Worm (Caenorhabditis elegans) whole organism, young adult: ENCODE measurements around the gene popl-1.

ENCODE experiments used
- B0336.3 ChIP-seq: fragments of 200-800 bp; sonication (Bioruptor generic); IDR thresholded peaks from 2 replicates; pipeline ENCODE4 v1.3.6; 2022; ENCODE audit warnings: missing genetic modification characterization, missing compliant biosample characterization
- C06A6.2 ChIP-seq: fragments of 200-800 bp; sonication (Bioruptor generic); conservative IDR thresholded peaks from 2 replicates; pipeline ENCODE4 v1.3.6; 2022; ENCODE audit warnings: missing genetic modification characterization, missing compliant biosample characterization
- D2030.7 ChIP-seq: fragments of 200-800 bp; sonication (Bioruptor generic); IDR thresholded peaks from 2 replicates; pipeline ENCODE4 v1.3.6; 2022; ENCODE audit warnings: missing genetic modification reagents, missing genetic modification characterization, missing compliant biosample characterization
- F22D6.2 ChIP-seq: sonication (generic microtip); optimal IDR thresholded peaks from 2 replicates; lab custom pipeline; 2016; ENCODE audit warnings: mild to moderate bottlenecking, missing genetic modification characterization, missing compliant biosample characterization
- F37B4.10 ChIP-seq: fragments of 200-800 bp; sonication (Bioruptor generic); IDR thresholded peaks from 2 replicates; pipeline ENCODE4 v1.3.6; 2022; ENCODE audit warnings: missing genetic modification characterization, missing compliant biosample characterization
- F39B2.1 ChIP-seq: fragments of 200-800 bp; sonication (Bioruptor generic); IDR thresholded peaks from 2 replicates; pipeline ENCODE4 v1.3.6; 2022; ENCODE audit warnings: missing genetic modification reagents, missing genetic modification characterization, missing compliant biosample characterization
- F55B11.4 ChIP-seq: sonication (generic microtip); optimal IDR thresholded peaks from 2 replicates; lab custom pipeline; 2016; ENCODE audit warnings: missing compliant biosample characterization, missing genetic modification characterization, borderline replicate concordance; ENCODE audit not compliant: insufficient read depth
- K12H6.12 ChIP-seq: fragments of 200-800 bp; sonication (Bioruptor generic); optimal IDR thresholded peaks from 2 replicates; lab custom pipeline; 2018; ENCODE audit warnings: mild to moderate bottlenecking, missing genetic modification characterization, missing compliant biosample characterization
- Y53G8AR.9 ChIP-seq: fragments of 200-800 bp; sonication (Bioruptor generic); conservative IDR thresholded peaks from 2 replicates; pipeline ENCODE4 v1.3.6; 2022; ENCODE audit warnings: missing genetic modification reagents, missing genetic modification characterization, missing compliant biosample characterization
- Y67H2A.10 ChIP-seq: fragments of 200-800 bp; sonication (Bioruptor generic); conservative IDR thresholded peaks from 2 replicates; pipeline ENCODE4 v1.3.6; 2022; ENCODE audit warnings: missing genetic modification reagents, missing genetic modification characterization, missing compliant biosample characterization
- Y79H2A.3 ChIP-seq: fragments of 200-800 bp; sonication (Bioruptor generic); conservative IDR thresholded peaks from 2 replicates; pipeline ENCODE4 v1.3.6; 2022; ENCODE audit warnings: missing genetic modification reagents, missing genetic modification characterization, missing compliant biosample characterization
- ama-1 ChIP-seq, 3 experiments: fragments of 150-350 bp in 1 of 3; sonication (generic microtip) in 2 of 3; optimal IDR thresholded peaks; 2 replicates each; lab custom pipeline; 2014 to 2018; ENCODE audit warnings: missing biosample characterization in 2 of 3, missing genetic modification characterization in 2 of 3, missing genetic modification reagents in 2 of 3
- aptf-3 ChIP-seq: fragments of 200-800 bp; sonication (Bioruptor generic); IDR thresholded peaks from 2 replicates; pipeline ENCODE4 v1.3.6; 2022; ENCODE audit warnings: missing genetic modification characterization, missing compliant biosample characterization
- atf-7 ChIP-seq: sonication (generic microtip); optimal IDR thresholded peaks from 2 replicates; lab custom pipeline; 2017; ENCODE audit warnings: mild to moderate bottlenecking, missing genetic modification characterization, missing compliant biosample characterization
- attf-3 ChIP-seq: fragments of 200-800 bp; sonication (Bioruptor generic); conservative IDR thresholded peaks from 2 replicates; pipeline ENCODE4 v1.3.6; 2022; ENCODE audit warnings: missing genetic modification reagents, missing genetic modification characterization, missing compliant biosample characterization
- attf-6 ChIP-seq: fragments of 200-800 bp; sonication (Bioruptor generic); IDR thresholded peaks from 2 replicates; pipeline ENCODE4 v1.3.6; 2022; ENCODE audit warnings: missing genetic modification reagents, missing genetic modification characterization, missing compliant biosample characterization
- bed-1 ChIP-seq: fragments of 200-800 bp; sonication (Bioruptor generic); IDR thresholded peaks from 2 replicates; pipeline ENCODE4 v1.3.6; 2022; ENCODE audit warnings: missing genetic modification reagents, missing genetic modification characterization, missing compliant biosample characterization
- cebp-1 ChIP-seq, 2 experiments: fragments of 200-800 bp in 1 of 2; sonication (Bioruptor generic) in 1 of 2; sonication (generic microtip) in 1 of 2; IDR thresholded peaks in 1 of 2; optimal IDR thresholded peaks in 1 of 2; 2 replicates each; pipeline versions ENCODE4 v1.3.6 to Lab custom; 2017 to 2022; ENCODE audit warnings: missing compliant biosample characterization in 2 of 2, missing genetic modification characterization in 2 of 2, mild to moderate bottlenecking in 1 of 2, missing genetic modification reagents in 1 of 2, moderate library complexity in 1 of 2
- cebp-2 ChIP-seq: fragments of 200-800 bp; sonication (Bioruptor generic); IDR thresholded peaks from 2 replicates; pipeline ENCODE4 v1.3.6; 2022; ENCODE audit warnings: missing genetic modification characterization, missing compliant biosample characterization
- dox-1 ChIP-seq: fragments of 200-800 bp; sonication (Bioruptor generic); IDR thresholded peaks from 2 replicates; pipeline ENCODE4 v1.3.6; 2022; ENCODE audit warnings: missing genetic modification reagents, missing genetic modification characterization, missing compliant biosample characterization
- egl-44 ChIP-seq: fragments of 200-800 bp; sonication (Bioruptor generic); IDR thresholded peaks from 2 replicates; pipeline ENCODE4 v1.3.6; 2022; ENCODE audit warnings: missing genetic modification reagents, missing genetic modification characterization, missing compliant biosample characterization
- ets-4 ChIP-seq: fragments of 200-800 bp; sonication (Bioruptor generic); optimal IDR thresholded peaks from 2 replicates; lab custom pipeline; 2018; ENCODE audit warnings: mild to moderate bottlenecking, missing genetic modification characterization, missing compliant biosample characterization
- fkh-3 ChIP-seq: sonication (generic microtip); optimal IDR thresholded peaks from 2 replicates; lab custom pipeline; 2016; ENCODE audit warnings: mild to moderate bottlenecking, missing genetic modification characterization, missing compliant biosample characterization
- let-526 ChIP-seq: fragments of 200-800 bp; sonication (Bioruptor generic); IDR thresholded peaks from 2 replicates; pipeline ENCODE4 v1.3.6; 2022; ENCODE audit warnings: missing genetic modification reagents, missing genetic modification characterization, missing compliant biosample characterization
- let-607 ChIP-seq, 2 experiments: fragments of 200-800 bp in 1 of 2; sonication (Bioruptor generic) in 1 of 2; sonication (generic microtip) in 1 of 2; optimal IDR thresholded peaks; 2 replicates each; lab custom pipeline; 2016 to 2018; ENCODE audit warnings: mild to moderate bottlenecking in 2 of 2, missing compliant biosample characterization in 2 of 2, missing genetic modification characterization in 2 of 2, moderate library complexity in 2 of 2, missing genotype in 1 of 2
- lin-40 ChIP-seq: sonication (generic microtip); optimal IDR thresholded peaks from 2 replicates; lab custom pipeline; 2016; ENCODE audit warnings: missing genetic modification characterization, mild to moderate bottlenecking, missing compliant biosample characterization, missing genotype, missing genetic modification reagents
- lin-54 ChIP-seq: fragments of 200-800 bp; sonication (Bioruptor generic); optimal IDR thresholded peaks from 2 replicates; lab custom pipeline; 2018; ENCODE audit warnings: mild to moderate bottlenecking, missing genetic modification characterization, missing compliant biosample characterization
- lsy-27 ChIP-seq: sonication (generic microtip); optimal IDR thresholded peaks from 2 replicates; lab custom pipeline; 2017; ENCODE audit warnings: missing genetic modification characterization, mild to moderate bottlenecking, missing compliant biosample characterization, antibody characterized with exemption, missing genotype, borderline replicate concordance; ENCODE audit not compliant: insufficient read depth
- madf-3 ChIP-seq: fragments of 200-800 bp; sonication (Bioruptor generic); IDR thresholded peaks from 2 replicates; pipeline ENCODE4 v1.3.6; 2022; ENCODE audit warnings: missing genetic modification reagents, missing genetic modification characterization, missing compliant biosample characterization
- mcd-1 ChIP-seq: fragments of 200-800 bp; sonication (Bioruptor generic); IDR thresholded peaks from 2 replicates; pipeline ENCODE4 v1.3.6; 2022; ENCODE audit warnings: missing genetic modification reagents, missing genetic modification characterization, missing compliant biosample characterization
- mxl-1 ChIP-seq: sonication (generic microtip); optimal IDR thresholded peaks from 2 replicates; lab custom pipeline; 2016; ENCODE audit warnings: missing genetic modification characterization, missing compliant biosample characterization
- nfya-2 ChIP-seq: fragments of 200-800 bp; sonication (Bioruptor generic); IDR thresholded peaks from 2 replicates; pipeline ENCODE4 v1.3.6; 2022; ENCODE audit warnings: missing genetic modification reagents, missing genetic modification characterization, missing compliant biosample characterization
- nhr-179 ChIP-seq: sonication (generic microtip); optimal IDR thresholded peaks from 2 replicates; lab custom pipeline; 2016; ENCODE audit warnings: mild to moderate bottlenecking, missing genetic modification characterization, missing compliant biosample characterization
- nhr-80 ChIP-seq: sonication (generic microtip); optimal IDR thresholded peaks from 2 replicates; lab custom pipeline; 2016; ENCODE audit warnings: missing genetic modification characterization, missing compliant biosample characterization
- repo-1 ChIP-seq: sonication (generic microtip); optimal IDR thresholded peaks from 2 replicates; lab custom pipeline; 2017; ENCODE audit warnings: mild to moderate bottlenecking, missing genetic modification characterization, missing compliant biosample characterization
- sea-2 ChIP-seq: fragments of 200-800 bp; sonication (Bioruptor generic); IDR thresholded peaks from 2 replicates; pipeline ENCODE4 v1.3.6; 2022; ENCODE audit warnings: missing genetic modification characterization, missing compliant biosample characterization
- snpc-1.1 ChIP-seq: sonication (generic microtip); optimal IDR thresholded peaks from 2 replicates; lab custom pipeline; 2017; ENCODE audit warnings: missing genetic modification characterization, mild to moderate bottlenecking, missing compliant biosample characterization, antibody characterized with exemption, moderate library complexity, missing genotype, missing genetic modification reagents; ENCODE audit not compliant: insufficient read depth
- tlf-1 ChIP-seq: fragments of 200-800 bp; sonication (Bioruptor generic); optimal IDR thresholded peaks from 2 replicates; lab custom pipeline; 2018; ENCODE audit warnings: mild to moderate bottlenecking, missing genetic modification characterization, missing compliant biosample characterization
- unc-130 ChIP-seq: sonication (generic microtip); optimal IDR thresholded peaks from 2 replicates; lab custom pipeline; 2016; ENCODE audit warnings: missing genetic modification reagents, missing genetic modification characterization, missing compliant biosample characterization
- xnd-1 ChIP-seq: sonication (generic microtip); optimal IDR thresholded peaks from 2 replicates; lab custom pipeline; 2016; ENCODE audit warnings: missing genotype, missing genetic modification reagents, missing genetic modification characterization, missing compliant biosample characterization
- ztf-18 ChIP-seq: sonication (generic microtip); optimal IDR thresholded peaks from 2 replicates; lab custom pipeline; 2016; ENCODE audit warnings: missing genotype, mild to moderate bottlenecking, missing genetic modification characterization, missing compliant biosample characterization
- ztf-22 ChIP-seq: fragments of 200-800 bp; sonication (Bioruptor generic); optimal IDR thresholded peaks from 2 replicates; lab custom pipeline; 2018; ENCODE audit warnings: mild to moderate bottlenecking, missing genetic modification characterization, moderate library complexity, missing compliant biosample characterization

popl-1 gene

DNA sequence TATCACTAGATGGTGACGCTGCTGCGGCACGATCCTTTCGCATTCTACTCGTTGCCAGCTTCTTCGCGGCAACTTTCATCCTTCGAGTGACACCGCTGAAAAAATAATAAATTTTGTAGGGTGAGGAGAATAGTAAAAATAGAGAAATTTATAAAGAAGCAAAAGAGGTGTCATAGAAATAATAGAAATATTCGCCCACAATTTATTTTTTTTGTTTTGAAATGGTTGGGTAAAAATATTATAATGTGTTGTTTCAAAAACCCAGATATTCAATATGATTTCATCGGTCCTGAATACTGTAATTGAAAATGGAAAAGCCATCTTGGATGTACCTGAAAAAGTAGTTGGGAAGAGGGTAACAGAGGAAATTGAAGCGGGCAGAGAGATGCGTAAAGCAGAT, 21.5 kb upstream of the popl-1 start, which contains the start of gene set-1:
Gene set-1, minus strand, starts transcription at position 101 of the 400 bp plus-strand sequence.
- TF ChIP-seq fkh-3 (tag; lab: Kevin White, UChicago) (no peak), attf-3 (GFP tag; lab: Robert Waterston, UW) (no peak), F22D6.2 (tag; lab: Kevin White, UChicago) (no peak), lsy-27 (tag; lab: Kevin White, UChicago) (no peak), unc-130 (GFP tag; lab: Kevin White, UChicago) (no peak)

DNA sequence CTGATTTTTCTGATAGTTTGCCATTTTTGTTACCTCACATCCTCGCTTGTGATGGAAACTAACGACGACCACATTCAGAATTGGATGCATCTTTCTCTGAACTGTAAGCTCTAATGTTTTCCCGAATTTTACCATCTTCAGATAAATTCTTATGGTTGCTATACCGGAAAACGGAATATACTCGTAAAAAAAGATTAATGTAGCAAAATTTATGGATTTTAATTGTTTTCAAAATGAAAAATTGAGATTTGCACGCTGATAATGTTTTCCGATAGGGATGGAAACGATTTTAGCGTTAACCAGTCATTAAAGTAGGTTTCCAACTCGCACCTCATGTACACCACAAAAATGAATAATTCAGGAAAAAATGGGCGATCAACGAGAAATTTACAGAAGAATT, 19.9 kb upstream of the popl-1 start, which contains the start of gene T26A5.6:
Gene T26A5.6, minus strand, starts transcription at position 101 of the 400 bp plus-strand sequence.
- TF ChIP-seq snpc-1.1 (tag; lab: Kevin White, UChicago) (no peak), let-607 (tag; optimal IDR thresholded peaks at IDR 0.05; lab: Kevin White, UChicago) (no peak), bed-1 (GFP tag; lab: Robert Waterston, UW) (no peak), xnd-1 (no peak), D2030.7 (no peak)

ce11 chrIII:6449854-6450253, 19.1 kb upstream of the popl-1 start:
- TF ChIP-seq Y67H2A.10 (GFP tag; lab: Robert Waterston, UW): no peak
- TF ChIP-seq dox-1 (GFP tag; lab: Robert Waterston, UW): no peak
- no peak for TF ChIP-seq unc-130 (GFP tag; lab: Kevin White, UChicago)
- 0 out of 2 replicates have a peak, but pooled peaks have one; percentile 30 for TF ChIP-seq attf-6
- TF ChIP-seq B0336.3 (GFP tag; lab: Robert Waterston, UW): no peak
- peak; percentile 46 for TF ChIP-seq repo-1 (tag; lab: Kevin White, UChicago)

DNA sequence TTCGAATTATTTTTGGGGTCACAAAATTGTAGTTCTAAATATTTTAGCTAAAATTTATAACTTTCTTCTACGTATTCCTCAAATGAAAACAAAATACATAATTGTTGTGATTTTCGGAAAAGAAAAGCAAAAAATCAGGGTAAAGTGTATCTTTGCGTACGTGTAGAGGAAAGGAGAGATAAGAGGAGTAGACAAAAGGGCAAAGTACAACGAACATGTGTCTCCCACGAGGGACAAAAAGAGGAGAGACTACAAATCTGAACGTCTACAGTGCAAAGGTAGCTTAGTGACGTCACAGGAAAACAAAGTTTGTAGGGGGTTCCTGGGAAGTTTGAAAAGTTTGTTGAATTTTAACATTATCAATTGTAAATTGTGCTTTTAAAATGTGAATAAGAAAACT, 16.8 kb upstream of the popl-1 start:
- TF ChIP-seq tlf-1 (GFP tag; lab: Kevin White, UChicago): peak; percentile 52
- TF ChIP-seq ztf-18: no peak
- no peak for TF ChIP-seq aptf-3
- TF ChIP-seq F39B2.1 (GFP tag; lab: Robert Waterston, UW): no peak
- no peak for TF ChIP-seq F37B4.10 (GFP tag; lab: Robert Waterston, UW)
- peak; percentile 13 for TF ChIP-seq lin-54 (GFP tag; lab: Kevin White, UChicago)
- no peak for TF ChIP-seq nfya-2
- TF ChIP-seq mxl-1 (tag; lab: Kevin White, UChicago): peak; percentile 7
- peak in 1 of 2 experiments; percentile 33 for TF ChIP-seq let-607 (tag; optimal IDR thresholded peaks at IDR 0.05; lab: Kevin White, UChicago)
- no peak for TF ChIP-seq cebp-2 (GFP tag; lab: Robert Waterston, UW)
- TF ChIP-seq Y53G8AR.9 (GFP tag; lab: Robert Waterston, UW): 0 out of 2 replicates have a peak, but pooled peaks have one; percentile 35
- no peak for TF ChIP-seq nhr-179 (tag; lab: Kevin White, UChicago)
- TF ChIP-seq Y79H2A.3: peak; percentile 9; the same call in 1 of the 2 replicates
- TF ChIP-seq egl-44 (GFP tag; lab: Robert Waterston, UW): 0 out of 2 replicates have a peak, but pooled peaks have one; percentile 50
- no peak for TF ChIP-seq cebp-1 (GFP tag; IDR thresholded peaks at IDR 0.05; lab: Robert Waterston, UW)
- TF ChIP-seq cebp-1 (tag; optimal IDR thresholded peaks at IDR 0.05; lab: Kevin White, UChicago): peak; percentile 58
- no peak for TF ChIP-seq ama-1 (optimal IDR thresholded peaks at IDR 0.05; lab: Kevin White, UChicago)
- no peak for TF ChIP-seq ama-1 (GFP tag; optimal IDR thresholded peaks at IDR 0.05; lab: Kevin White, UChicago)
- no peak for TF ChIP-seq madf-3 (GFP tag; lab: Robert Waterston, UW)
- peak; percentile 47; the same call in 1 of the 2 replicates for TF ChIP-seq B0336.3 (GFP tag; lab: Robert Waterston, UW)
- peak; percentile 57; the same call in 1 of the 2 replicates for TF ChIP-seq C06A6.2 (GFP tag; lab: Robert Waterston, UW)
- TF ChIP-seq atf-7: peak; percentile 64
- peak; percentile 7 for TF ChIP-seq K12H6.12 (tag; lab: Kevin White, UChicago)
- peak; percentile 36 for TF ChIP-seq lin-40 (tag; lab: Kevin White, UChicago)
- TF ChIP-seq let-526 (GFP tag; lab: Robert Waterston, UW): 0 out of 2 replicates have a peak, but pooled peaks have one; percentile 44
- no peak for TF ChIP-seq ets-4 (GFP tag; lab: Kevin White, UChicago)
- no peak for TF ChIP-seq F55B11.4 (tag; lab: Kevin White, UChicago)
- TF ChIP-seq nhr-80 (tag; lab: Kevin White, UChicago): peak; percentile 40
- no peak for TF ChIP-seq ztf-22 (GFP tag; lab: Kevin White, UChicago)
- TF ChIP-seq sea-2 (GFP tag; lab: Robert Waterston, UW): no peak
- peak; percentile 42 for TF ChIP-seq mcd-1 (GFP tag; lab: Robert Waterston, UW)
